Fruit fly (Drosophila melanogaster) whole organism, embryonic: ENCODE measurements around the gene CG14965.

Experiments
- B-H1 ChIP-seq: fragments of 200-800 bp; sonication (Bioruptor generic); IDR thresholded peaks from 3 replicates; pipeline ENCODE4 v1.3.6; 2022; ENCODE audit warnings: missing biosample characterization, missing genetic modification characterization
- CG10267 ChIP-seq: fragments of 200-800 bp; sonication (Bioruptor generic); optimal IDR thresholded peaks from 2 replicates; lab custom pipeline; 2018; ENCODE audit warnings: missing biosample characterization, mild to moderate bottlenecking, missing genetic modification characterization, moderate library complexity
- CG11085 ChIP-seq: fragments of 200-800 bp; sonication (Bioruptor generic); IDR thresholded peaks from 2 replicates; pipeline ENCODE4 v1.3.6; 2022; ENCODE audit warnings: missing biosample characterization, missing genetic modification characterization
- CG11696 ChIP-seq: fragments of 200-800 bp; sonication (Bioruptor generic); IDR thresholded peaks from 2 replicates; pipeline ENCODE4 v1.3.6; 2022; ENCODE audit warnings: missing biosample characterization, missing genetic modification characterization
- CG12104 ChIP-seq: fragments of 200-800 bp; sonication (Bioruptor generic); optimal IDR thresholded peaks from 3 replicates; lab custom pipeline; 2016; ENCODE audit warnings: missing biosample characterization, missing genetic modification characterization
- CG12155 ChIP-seq: fragments of 200-800 bp; sonication (Bioruptor generic); optimal IDR thresholded peaks from 3 replicates; lab custom pipeline; 2016; ENCODE audit warnings: missing biosample characterization, missing genetic modification characterization
- CG12769 ChIP-seq: fragments of 200-800 bp; sonication (Bioruptor generic); optimal IDR thresholded peaks from 2 replicates; lab custom pipeline; 2019; ENCODE audit warnings: missing biosample characterization, mild to moderate bottlenecking, missing genetic modification characterization, moderate library complexity
- CG13894 ChIP-seq: fragments of 200-800 bp; sonication (Bioruptor generic); optimal IDR thresholded peaks from 3 replicates; lab custom pipeline; 2018; ENCODE audit warnings: missing biosample characterization, mild to moderate bottlenecking, missing genetic modification characterization, moderate library complexity
- CG17186 ChIP-seq: fragments of 200-800 bp; sonication (Bioruptor generic); optimal IDR thresholded peaks from 3 replicates; lab custom pipeline; 2017; ENCODE audit warnings: missing biosample characterization, missing genetic modification reagents, missing genetic modification characterization
- CG30403 ChIP-seq: fragments of 200-800 bp; sonication (Bioruptor generic); optimal IDR thresholded peaks from 3 replicates; lab custom pipeline; 2016; ENCODE audit warnings: missing biosample characterization, missing genetic modification characterization
- CG32767 ChIP-seq: fragments of 200-800 bp; sonication (Bioruptor generic); IDR thresholded peaks from 2 replicates; pipeline ENCODE4 v1.3.6; 2022; ENCODE audit warnings: missing biosample characterization, missing genetic modification characterization
- CG3726 ChIP-seq: fragments of 200-800 bp; sonication (Bioruptor generic); IDR thresholded peaks from 3 replicates; pipeline ENCODE4, ENCODE4 v1.3.6; 2022; ENCODE audit warnings: missing biosample characterization, missing genetic modification characterization
- CG3838 ChIP-seq: fragments of 200-800 bp; sonication (Bioruptor generic); optimal IDR thresholded peaks from 3 replicates; lab custom pipeline; 2016; ENCODE audit warnings: missing biosample characterization, missing genetic modification characterization
- CG3995 ChIP-seq: fragments of 200-800 bp; sonication (Bioruptor generic); optimal IDR thresholded peaks from 3 replicates; lab custom pipeline; 2016; ENCODE audit warnings: missing biosample characterization, missing genetic modification characterization
- CG4328 ChIP-seq: fragments of 200-800 bp; sonication (Bioruptor generic); optimal IDR thresholded peaks from 3 replicates; lab custom pipeline; 2017; ENCODE audit warnings: missing biosample characterization, missing genetic modification reagents, missing genetic modification characterization
- CG4854 ChIP-seq: fragments of 200-800 bp; sonication (Bioruptor generic); optimal IDR thresholded peaks from 2 replicates; lab custom pipeline; 2016; ENCODE audit warnings: missing biosample characterization, missing genetic modification characterization, inconsistent platforms
- CG6272 ChIP-seq: fragments of 200-800 bp; sonication (Bioruptor generic); IDR thresholded peaks from 2 replicates; pipeline ENCODE4 v1.3.6; 2022; ENCODE audit warnings: missing biosample characterization, missing genetic modification characterization
- CG7556 ChIP-seq: fragments of 200-800 bp; sonication (Bioruptor generic); optimal IDR thresholded peaks from 2 replicates; lab custom pipeline; 2017; ENCODE audit warnings: missing biosample characterization, mild to moderate bottlenecking, missing genetic modification characterization
- CG7745 ChIP-seq: fragments of 200-800 bp; sonication (Bioruptor generic); optimal IDR thresholded peaks from 2 replicates; lab custom pipeline; 2018; ENCODE audit warnings: missing biosample characterization, mild to moderate bottlenecking, missing genetic modification characterization, moderate library complexity
- CG7786 ChIP-seq: fragments of 200-800 bp; sonication (Bioruptor generic); optimal IDR thresholded peaks from 2 replicates; lab custom pipeline; 2016; ENCODE audit warnings: missing biosample characterization, missing genetic modification characterization
- Dip2 ChIP-seq: fragments of 200-800 bp; sonication (Bioruptor generic); IDR thresholded peaks from 2 replicates; pipeline ENCODE4 v1.3.6; 2022; ENCODE audit warnings: missing biosample characterization, missing genetic modification characterization
- Dll ChIP-seq: fragments of 200-800 bp; sonication (Bioruptor generic); IDR thresholded peaks from 4 replicates; pipeline ENCODE4 v1.3.6; 2022; ENCODE audit warnings: missing biosample characterization, missing genetic modification characterization; ENCODE audit not compliant: partially characterized antibody
- Dp ChIP-seq: fragments of 200-800 bp; sonication (Bioruptor generic); optimal IDR thresholded peaks from 2 replicates; lab custom pipeline; 2018; ENCODE audit warnings: missing biosample characterization, mild to moderate bottlenecking, missing genetic modification characterization, moderate library complexity
- HLH54F ChIP-seq: fragments of 200-800 bp; sonication (Bioruptor generic); optimal IDR thresholded peaks from 3 replicates; lab custom pipeline; 2016; ENCODE audit warnings: missing biosample characterization, missing genetic modification characterization
- Lim3 ChIP-seq: fragments of 200-800 bp; sonication (Bioruptor generic); IDR thresholded peaks from 2 replicates; pipeline ENCODE4 v1.3.6; 2022; ENCODE audit warnings: missing biosample characterization, missing genetic modification characterization
- Nf-YA ChIP-seq: fragments of 200-800 bp; sonication (Bioruptor generic); IDR thresholded peaks from 2 replicates; pipeline ENCODE4 v1.3.6; 2022; ENCODE audit warnings: missing biosample characterization, missing genetic modification characterization
- Sin3A ChIP-seq: fragments of >200 bp; optimal IDR thresholded peaks from 2 replicates; lab custom pipeline; 2018
- TFAM ChIP-seq: fragments of 200-800 bp; sonication (Bioruptor generic); optimal IDR thresholded peaks from 2 replicates; lab custom pipeline; 2017; ENCODE audit warnings: missing biosample characterization, missing genetic modification characterization, inconsistent platforms
- Trl ChIP-seq, 3 experiments: fragments of >200 bp in 2 of 3; fragments of 200-800 bp in 1 of 3; sonication (Bioruptor generic) in 1 of 3; optimal IDR thresholded peaks; 2 replicates in 1 of 3; 3 replicates in 2 of 3; lab custom pipeline; 2016 to 2017; ENCODE audit warnings: missing biosample characterization in 1 of 3, missing genetic modification characterization in 1 of 3
- ac ChIP-seq: fragments of 200-800 bp; sonication (Bioruptor generic); optimal IDR thresholded peaks from 3 replicates; lab custom pipeline; 2017; ENCODE audit warnings: missing biosample characterization, mild to moderate bottlenecking, missing genetic modification characterization
- crol ChIP-seq: fragments of 200-800 bp; sonication (Bioruptor generic); IDR thresholded peaks from 2 replicates; pipeline ENCODE4 v1.3.6; 2022; ENCODE audit warnings: missing biosample characterization, missing genetic modification characterization
- fd3F ChIP-seq: fragments of 200-800 bp; sonication (Bioruptor generic); optimal IDR thresholded peaks from 2 replicates; lab custom pipeline; 2018; ENCODE audit warnings: missing biosample characterization, mild to moderate bottlenecking, missing genetic modification characterization, moderate library complexity
- gcm ChIP-seq: fragments of 200-800 bp; sonication (Bioruptor generic); optimal IDR thresholded peaks from 2 replicates; lab custom pipeline; 2019; ENCODE audit warnings: missing biosample characterization, mild to moderate bottlenecking, missing genetic modification characterization, moderate library complexity
- ind ChIP-seq: fragments of 200-800 bp; sonication (Bioruptor generic); optimal IDR thresholded peaks from 3 replicates; lab custom pipeline; 2016; ENCODE audit warnings: missing biosample characterization, missing genetic modification characterization
- jumu ChIP-seq: fragments of 200-800 bp; sonication (Bioruptor generic); optimal IDR thresholded peaks from 3 replicates; lab custom pipeline; 2016; ENCODE audit warnings: missing biosample characterization, missing genetic modification characterization
- lilli ChIP-seq: fragments of 200-800 bp; sonication (Bioruptor generic); optimal IDR thresholded peaks from 3 replicates; lab custom pipeline; 2016; ENCODE audit warnings: missing biosample characterization, missing genetic modification characterization
- mam ChIP-seq: fragments of 200-800 bp; sonication (Bioruptor generic); optimal IDR thresholded peaks from 3 replicates; lab custom pipeline; 2016; ENCODE audit warnings: missing biosample characterization, missing genetic modification characterization
- mld ChIP-seq: fragments of 200-800 bp; sonication (Bioruptor generic); IDR thresholded peaks from 3 replicates; pipeline ENCODE4 v1.3.6; 2022; ENCODE audit warnings: missing biosample characterization, missing genetic modification characterization; ENCODE audit not compliant: partially characterized antibody
- pfk ChIP-seq: fragments of 200-800 bp; sonication (Bioruptor generic); optimal IDR thresholded peaks from 2 replicates; lab custom pipeline; 2018; ENCODE audit warnings: missing biosample characterization, mild to moderate bottlenecking, missing genetic modification characterization, moderate library complexity
- phol ChIP-seq: fragments of 200-800 bp; sonication (Bioruptor generic); optimal IDR thresholded peaks from 3 replicates; lab custom pipeline; 2018; ENCODE audit warnings: missing biosample characterization, mild to moderate bottlenecking, missing genetic modification characterization, moderate library complexity
- pnt ChIP-seq: fragments of 200-800 bp; sonication (Bioruptor generic); optimal IDR thresholded peaks from 3 replicates; lab custom pipeline; 2016; ENCODE audit warnings: missing biosample characterization, missing genetic modification characterization
- repo ChIP-seq: fragments of 200-800 bp; sonication (Bioruptor generic); optimal IDR thresholded peaks from 2 replicates; lab custom pipeline; 2016; ENCODE audit warnings: missing biosample characterization, missing genetic modification characterization
- usp ChIP-seq: fragments of >200 bp; optimal IDR thresholded peaks from 2 replicates; lab custom pipeline; 2017; ENCODE audit warnings: missing biosample characterization, missing genetic modification characterization
- z ChIP-seq: fragments of 200-800 bp; sonication (Bioruptor generic); IDR thresholded peaks from 3 replicates; pipeline ENCODE4 v1.3.6; 2022; ENCODE audit warnings: missing biosample characterization, missing genetic modification characterization
- zen ChIP-seq: fragments of 200-800 bp; sonication (Bioruptor generic); optimal IDR thresholded peaks from 3 replicates; lab custom pipeline; 2018; ENCODE audit warnings: missing biosample characterization, mild to moderate bottlenecking, missing genetic modification characterization, moderate library complexity

The CG14965 gene

dm6 chr3L:3179474-3179873, 12.8 kb downstream of the CG14965 start (continued):
- TF ChIP-seq CG7556 (GFP tag; lab: Kevin White, UChicago) = peak; percentile 88
- TF ChIP-seq Lim3 (GFP tag; lab: Robert Waterston, UW) = 0 out of 2 replicates have a peak, but pooled peaks have one; percentile 38
- TF ChIP-seq CG4328 (GFP tag; lab: Kevin White, UChicago) = peak; percentile 48
- TF ChIP-seq CG3838 = peak; percentile 4
- peak; percentile 88 for TF ChIP-seq mam (GFP tag; lab: Kevin White, UChicago)
- TF ChIP-seq Sin3A (lab: Kevin White, UChicago) = no peak
- peak; percentile 26 for TF ChIP-seq ac (GFP tag; lab: Kevin White, UChicago)
- peak; percentile 87 for TF ChIP-seq phol (tag; lab: Kevin White, UChicago)
- peak; percentile 63 for TF ChIP-seq CG32767 (GFP tag; lab: Robert Waterston, UW)
- TF ChIP-seq CG3995 = peak; percentile 52
- peak; percentile 85 for TF ChIP-seq CG4854 (GFP tag; lab: Kevin White, UChicago)
- peak; percentile 99 for TF ChIP-seq CG11696 (GFP tag; lab: Robert Waterston, UW)
- TF ChIP-seq pfk = no peak
- TF ChIP-seq CG12155 (GFP tag; lab: Kevin White, UChicago) = peak; percentile 76
- peak; percentile 86 for TF ChIP-seq CG30403 (GFP tag; lab: Kevin White, UChicago)
- peak; percentile 60 for TF ChIP-seq CG7786 (GFP tag; lab: Kevin White, UChicago)
- peak; percentile 70 for TF ChIP-seq CG12104 (GFP tag; lab: Kevin White, UChicago)
- peak; percentile 90 for TF ChIP-seq B-H1
- TF ChIP-seq mld (GFP tag; lab: Robert Waterston, UW) = no peak
- no peak for TF ChIP-seq Dp
- TF ChIP-seq crol (GFP tag; lab: Robert Waterston, UW) = no peak
- no peak for TF ChIP-seq usp (GFP tag; lab: Kevin White, UChicago)
- peak; percentile 74 for TF ChIP-seq jumu (GFP tag; lab: Kevin White, UChicago)
- peak; percentile 68 for TF ChIP-seq zen (tag; lab: Kevin White, UChicago)
- TF ChIP-seq Trl (optimal IDR thresholded peaks at IDR 0.05; lab: Kevin White, UChicago) = no peak
- TF ChIP-seq Trl (GFP tag; optimal IDR thresholded peaks at IDR 0.05; lab: Kevin White, UChicago) = peak; percentile 89
- peak; percentile 83 for TF ChIP-seq CG10267 (tag; lab: Kevin White, UChicago)
- peak; percentile 27 for TF ChIP-seq TFAM (GFP tag; lab: Kevin White, UChicago)
- peak; percentile 80 for TF ChIP-seq fd3F
- TF ChIP-seq Dip2 = no peak
- peak; percentile 18 for TF ChIP-seq CG17186
- TF ChIP-seq CG6272 (GFP tag; lab: Robert Waterston, UW) = peak; percentile 75
- peak; percentile 77 for TF ChIP-seq HLH54F
- peak; percentile 70 for TF ChIP-seq pnt (GFP tag; lab: Kevin White, UChicago)
- peak; percentile 90 for TF ChIP-seq CG12769
- TF ChIP-seq CG13894 = peak; percentile 61
- peak; percentile 85 for TF ChIP-seq CG3726 (GFP tag; lab: Robert Waterston, UW)
- TF ChIP-seq ind = peak; percentile 85
- peak; percentile 88 for TF ChIP-seq lilli
- no peak for TF ChIP-seq Dll (GFP tag; lab: Robert Waterston, UW)
- TF ChIP-seq CG11085 (GFP tag; lab: Robert Waterston, UW) = peak; percentile 79
- TF ChIP-seq Nf-YA (GFP tag; lab: Robert Waterston, UW) = peak; percentile 72
- peak; percentile 80 for TF ChIP-seq repo
- TF ChIP-seq z = no peak
- no peak for TF ChIP-seq gcm (GFP tag; lab: Kevin White, UChicago)
- no peak for TF ChIP-seq CG7745 (tag; lab: Kevin White, UChicago)
